Fruit fly (Drosophila melanogaster) whole organism, embryonic: ENCODE measurements around the gene CG43897.

Experiments used
- CG12155 ChIP-seq: fragments of 200-800 bp; sonication (Bioruptor generic); optimal IDR thresholded peaks from 3 replicates; lab custom pipeline; 2016; ENCODE audit warnings: missing biosample characterization, missing genetic modification characterization
- CG8924 ChIP-seq: fragments of 200-800 bp; optimal IDR thresholded peaks from 3 replicates; lab custom pipeline; 2019; ENCODE audit warnings: missing biosample characterization, mild to moderate bottlenecking, missing genetic modification characterization, moderate library complexity
- hkb ChIP-seq, 2 experiments: fragments of 200-800 bp in 1 of 2; fragments of >200 bp in 1 of 2; sonication (Bioruptor generic) in 1 of 2; IDR thresholded peaks in 1 of 2; optimal IDR thresholded peaks in 1 of 2; 2 replicates each; pipeline versions ENCODE4 v1.3.6 to Lab custom; 2017 to 2022; ENCODE audit warnings: missing biosample characterization in 1 of 2, missing genetic modification characterization in 1 of 2
- repo ChIP-seq: fragments of 200-800 bp; sonication (Bioruptor generic); optimal IDR thresholded peaks from 2 replicates; lab custom pipeline; 2016; ENCODE audit warnings: missing biosample characterization, missing genetic modification characterization
- ttk ChIP-seq: fragments of 200-800 bp; sonication (Bioruptor generic); IDR thresholded peaks from 2 replicates; pipeline ENCODE4 v2.1.2; 2022; ENCODE audit warnings: missing biosample characterization, missing genetic modification characterization
- usp ChIP-seq: fragments of >200 bp; optimal IDR thresholded peaks from 2 replicates; lab custom pipeline; 2017; ENCODE audit warnings: missing biosample characterization, missing genetic modification characterization

- TF ChIP-seq ttk: no peak
- no peak for TF ChIP-seq CG12155 (GFP tag; lab: Kevin White, UChicago)
- TF ChIP-seq repo (GFP tag; lab: Kevin White, UChicago): no peak
- peak; percentile 50 for TF ChIP-seq CG8924 (tag; lab: Kevin White, UChicago)
- TF ChIP-seq usp (GFP tag; lab: Kevin White, UChicago): no peak
- no peak for TF ChIP-seq hkb (optimal IDR thresholded peaks at IDR 0.05; lab: Kevin White, UChicago)
- TF ChIP-seq hkb (GFP tag; IDR thresholded peaks at IDR 0.05; lab: Robert Waterston, UW): no peak
Observed at dm6 chr3L:9864275-9865052, 50.8 kb downstream of the CG43897 start, which contains the start of the genes iPLA2-VIA and Ciz1.
